Worm (Caenorhabditis elegans): ENCODE results near the gene nhr-198.

ce11 chrV:15721431-15721830 lies 27.6 kb downstream of the nhr-198 start:
- TF ChIP-seq nhr-11 (tag; optimal IDR thresholded peaks at IDR 0.05) (no peak), ama-1 (optimal IDR thresholded peaks at IDR 0.05) (no peak), lsy-2 (tag; optimal IDR thresholded peaks at IDR 0.05) (no peak), nhr-237 (tag; optimal IDR thresholded peaks at IDR 0.05) (no peak), nhr-28 (tag; optimal IDR thresholded peaks at IDR 0.05) (no peak), C16A3.4 (tag; optimal IDR thresholded peaks at IDR 0.05) (no peak), unc-130 (tag; optimal IDR thresholded peaks at IDR 0.05) (no peak)
